Worm (Caenorhabditis elegans) whole organism, L4 larva: Measurements from ENCODE around the gene W06H8.2.

Source experiments
- ces-1 ChIP-seq: fragments of 150-350 bp; sonication (generic microtip); optimal IDR thresholded peaks from 4 replicates; lab custom pipeline; 2014; ENCODE audit warnings: missing biosample characterization, missing genetic modification reagents, missing genetic modification characterization
- lin-39 ChIP-seq: fragments of 150-350 bp; optimal IDR thresholded peaks from 2 replicates; lab custom pipeline; 2014; ENCODE audit warnings: missing biosample characterization, missing genetic modification reagents, missing genetic modification characterization
- mep-1 ChIP-seq: fragments of 150-350 bp; sonication (generic microtip); optimal IDR thresholded peaks from 3 replicates; lab custom pipeline; 2014; ENCODE audit warnings: missing biosample characterization, missing genetic modification characterization
- nhr-11 ChIP-seq: fragments of 150-350 bp; optimal IDR thresholded peaks from 2 replicates; lab custom pipeline; 2014; ENCODE audit warnings: missing biosample characterization, missing genetic modification characterization
- snpc-1.2 ChIP-seq: fragments of 200-800 bp; sonication (Bioruptor generic); IDR thresholded peaks from 2 replicates; pipeline ENCODE4 v1.3.6; 2022; ENCODE audit warnings: missing genetic modification reagents, missing genetic modification characterization, missing compliant biosample characterization

DNA sequence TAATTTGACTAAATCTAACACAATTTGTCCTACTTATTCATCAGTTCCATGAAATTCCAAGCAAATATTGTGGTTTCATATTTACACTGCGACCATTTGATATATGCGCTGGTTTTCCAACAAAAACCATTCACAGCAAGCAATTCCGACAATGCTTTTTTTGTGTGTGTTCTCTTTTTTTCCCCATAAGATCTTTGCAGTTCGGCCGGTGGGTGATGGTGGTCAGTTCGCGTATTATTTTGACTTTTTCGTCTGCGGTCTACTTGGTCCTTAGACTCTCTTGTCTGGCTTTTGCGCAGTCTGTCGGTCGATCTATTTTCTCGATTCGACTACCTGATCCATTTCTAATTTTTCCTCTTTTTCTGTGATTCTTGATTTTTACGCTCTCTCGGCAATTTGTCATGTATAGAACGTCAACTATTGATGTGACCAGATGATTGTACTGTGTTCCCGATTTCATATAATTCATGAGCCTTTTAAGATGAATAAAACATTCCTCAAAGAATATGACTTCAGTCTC is 6.7 kb downstream of the W06H8.2 start:
- TF ChIP-seq nhr-11 (tag; lab: Kevin White, UChicago) (no peak), snpc-1.2 (GFP tag; lab: Robert Waterston, UW) (no peak), ces-1 (GFP tag; lab: Kevin White, UChicago) (no peak), mep-1 (tag; lab: Kevin White, UChicago) (no peak), lin-39 (no peak)
